Fruit fly (Drosophila melanogaster): Measurements from ENCODE around the gene Fer1HCH.

The Fer1HCH gene

dm6 chr3R:30388215-30388871 lies 365 bp upstream of the Fer1HCH start (continued):
- TF ChIP-seq br (optimal IDR thresholded peaks at IDR 0.05) (no peak), CG9817 (tag; optimal IDR thresholded peaks at IDR 0.05) (peak; percentile 91), Myb (GFP tag; optimal IDR thresholded peaks at IDR 0.05) (peak; percentile 90), Hmx (GFP tag; optimal IDR thresholded peaks at IDR 0.05) (peak; percentile 95), croc (GFP tag; conservative IDR thresholded peaks at IDR 0.05) (peak; percentile 91), dati (GFP tag; IDR thresholded peaks at IDR 0.05) (peak; percentile 81; the same call in 1 of the 2 replicates), lbe (GFP tag; optimal IDR thresholded peaks at IDR 0.05) (peak; percentile 42), CG14860 (GFP tag; IDR thresholded peaks at IDR 0.05; ENCODE audit: partially characterized antibody) (no peak), Lim3 (GFP tag; IDR thresholded peaks at IDR 0.05) (peak; percentile 76), sqz (GFP tag; optimal IDR thresholded peaks at IDR 0.05) (peak; percentile 94), mirr (GFP tag; optimal IDR thresholded peaks at IDR 0.05) (peak; percentile 82), CG30431 (GFP tag; optimal IDR thresholded peaks at IDR 0.05) (peak; percentile 93), H15 (GFP tag; IDR thresholded peaks at IDR 0.05) (peak; percentile 84), Bgb (GFP tag; IDR thresholded peaks at IDR 0.05; ENCODE audit: partially characterized antibody) (peak; percentile 34; the same call in 1 of the 2 replicates), CG15479 (GFP tag; optimal IDR thresholded peaks at IDR 0.05) (peak; percentile 40), al (GFP tag; IDR thresholded peaks at IDR 0.05) (peak; percentile 90), CG2678 (tag; optimal IDR thresholded peaks at IDR 0.05) (peak; percentile 98), hkb (optimal IDR thresholded peaks at IDR 0.05) (no peak), hkb (GFP tag; IDR thresholded peaks at IDR 0.05) (peak; percentile 88), Blimp-1 (GFP tag; optimal IDR thresholded peaks at IDR 0.05) (peak; percentile 80), CG30403 (GFP tag; optimal IDR thresholded peaks at IDR 0.05) (peak; percentile 99), CG15601 (tag; optimal IDR thresholded peaks at IDR 0.05) (peak; percentile 89), hbn (GFP tag; IDR thresholded peaks at IDR 0.05; ENCODE audit: partially characterized antibody) (no peak), ham (GFP tag; IDR thresholded peaks at IDR 0.05) (peak; percentile 81), Nf-YC (tag; optimal IDR thresholded peaks at IDR 0.05) (peak; percentile 90), CG1024 (GFP tag; IDR thresholded peaks at IDR 0.05) (peak; percentile 62; the same call in 1 of the 2 replicates), gcm (GFP tag; optimal IDR thresholded peaks at IDR 0.05) (peak; percentile 87), slou (GFP tag; optimal IDR thresholded peaks at IDR 0.05) (peak; percentile 90), amos (GFP tag; IDR thresholded peaks at IDR 0.05; ENCODE audit: partially characterized antibody) (no peak; the same call in 1 of the 2 replicates), dmrt99B (tag; optimal IDR thresholded peaks at IDR 0.05) (peak; percentile 94), CG12236 (GFP tag; optimal IDR thresholded peaks at IDR 0.05) (peak; percentile 96), CG6791 (GFP tag; IDR thresholded peaks at IDR 0.05; ENCODE audit: partially characterized antibody) (no peak), Opbp (GFP tag; IDR thresholded peaks at IDR 0.05; ENCODE audit: partially characterized antibody) (0 out of 3 replicates have a peak, but pooled peaks have one; percentile 31), Antp (GFP tag; optimal IDR thresholded peaks at IDR 0.05) (peak; percentile 97), lilli (GFP tag; optimal IDR thresholded peaks at IDR 0.05) (peak; percentile 97), Optix (GFP tag; IDR thresholded peaks at IDR 0.05) (peak; percentile 89), CG3995 (GFP tag; optimal IDR thresholded peaks at IDR 0.05) (peak; percentile 85), HLH3B (GFP tag; IDR thresholded peaks at IDR 0.05) (peak; percentile 88), HLH4C (GFP tag; IDR thresholded peaks at IDR 0.05; ENCODE audit: partially characterized antibody) (no peak)

dm6 chr3R:30386759-30387437 lies 1.1 kb downstream of the Fer1HCH start:
- TF ChIP-seq ci (GFP tag; IDR thresholded peaks at IDR 0.05) (0 out of 3 replicates have a peak, but pooled peaks have one; percentile 28), CG34224 (GFP tag; IDR thresholded peaks at IDR 0.05; ENCODE audit: partially characterized antibody) (0 out of 3 replicates have a peak, but pooled peaks have one; percentile 24), CG15514 (GFP tag; optimal IDR thresholded peaks at IDR 0.05) (peak; percentile 15), Atf3 (GFP tag; optimal IDR thresholded peaks at IDR 0.05) (no peak), Hr78 (GFP tag; optimal IDR thresholded peaks at IDR 0.05) (peak in 1 of 2 experiments; percentile 5), dm (GFP tag; optimal IDR thresholded peaks at IDR 0.05) (peak; percentile 12), Blimp-1 (GFP tag; optimal IDR thresholded peaks at IDR 0.05) (peak; percentile 89), vvl (GFP tag; IDR thresholded peaks at IDR 0.05) (peak; percentile 87), Nf-YC (tag; optimal IDR thresholded peaks at IDR 0.05) (peak; percentile 12), oc (tag; optimal IDR thresholded peaks at IDR 0.05) (peak; percentile 27), toy (GFP tag; IDR thresholded peaks at IDR 0.05) (no peak), CrebB (tag; optimal IDR thresholded peaks at IDR 0.05) (no peak)
